Worm (Caenorhabditis elegans): ENCODE data around the gene C26D10.3.

Gene C26D10.3

DNA sequence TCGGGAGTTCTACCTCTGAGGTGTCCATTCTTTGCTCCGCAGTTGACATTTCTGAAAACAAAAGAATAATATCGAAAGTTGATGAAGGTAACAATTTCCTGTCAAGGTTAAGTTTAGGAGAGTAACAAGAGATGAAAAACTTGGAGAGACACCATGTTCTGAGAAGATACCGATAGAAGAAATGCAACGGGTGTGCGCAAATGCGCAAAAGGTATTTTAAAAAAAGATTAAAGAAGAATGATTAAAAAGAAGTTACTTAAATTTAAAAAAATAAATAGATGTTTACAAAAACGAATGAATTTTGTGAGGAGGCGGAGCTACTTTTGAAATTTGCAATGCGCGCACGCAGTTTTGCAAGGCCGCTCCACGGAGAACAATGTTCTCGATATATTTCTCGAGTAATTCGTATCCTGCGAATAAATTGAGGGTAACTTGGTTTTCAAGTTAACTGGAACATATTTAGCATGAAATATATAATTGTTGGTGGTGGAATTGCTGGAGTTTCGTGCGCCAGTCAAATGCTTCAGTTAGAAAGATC, at the start of gene C26D10.3, which contains the start of gene ran-3 (continued):
- no peak for TF ChIP-seq ceh-79 (tag; optimal IDR thresholded peaks at IDR 0.05)
- TF ChIP-seq dpl-1 (GFP tag; optimal IDR thresholded peaks at IDR 0.05) = no peak
- TF ChIP-seq B0336.3 (GFP tag; IDR thresholded peaks at IDR 0.05) = no peak
- no peak for TF ChIP-seq nhr-179 (tag; optimal IDR thresholded peaks at IDR 0.05)
- TF ChIP-seq die-1 (tag; optimal IDR thresholded peaks at IDR 0.05) = no peak
- TF ChIP-seq mcd-1 (GFP tag; IDR thresholded peaks at IDR 0.05) = 0 out of 2 replicates have a peak, but pooled peaks have one; percentile 16
- 0 out of 2 replicates have a peak, but pooled peaks have one; percentile 25 for TF ChIP-seq dox-1 (GFP tag; IDR thresholded peaks at IDR 0.05)

DNA sequence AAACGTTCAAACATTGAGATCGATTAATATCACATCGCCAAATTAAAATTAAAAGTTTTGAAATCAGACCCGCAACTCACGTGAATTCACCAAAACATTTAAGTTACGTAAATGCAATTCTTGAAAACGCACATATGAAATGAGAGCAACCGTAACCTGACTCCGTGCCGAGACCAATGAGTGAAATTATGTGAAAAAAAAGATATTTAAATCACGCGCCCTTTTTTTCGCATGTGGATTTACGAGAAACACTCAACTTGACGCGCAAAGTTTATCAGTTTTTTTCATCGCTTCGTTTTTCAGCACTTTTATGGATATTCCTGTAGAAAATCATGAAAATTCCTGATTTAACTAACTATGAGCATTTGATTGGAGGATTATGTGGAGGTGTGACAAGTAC, 49.1 kb upstream of the C26D10.3 start, which contains the start of the genes gei-14 and slc-25A32:
Gene gei-14 (minus strand): TSS at position 175 of the 400 bp plus-strand sequence.
Gene slc-25A32 (plus strand): TSS at position 242 of the 400 bp plus-strand sequence.
- TF ChIP-seq atf-7 (tag; optimal IDR thresholded peaks at IDR 0.05) (no peak), ceh-40 (GFP tag; IDR thresholded peaks at IDR 0.05) (no peak), aptf-2 (GFP tag; conservative IDR thresholded peaks at IDR 0.05) (no peak), cebp-1 (GFP tag; IDR thresholded peaks at IDR 0.05) (no peak), cebp-1 (tag; optimal IDR thresholded peaks at IDR 0.05) (peak; percentile 30), ceh-27 (GFP tag; optimal IDR thresholded peaks at IDR 0.05) (no peak), F49E8.2 (tag; optimal IDR thresholded peaks at IDR 0.05; ENCODE audit: insufficient read depth) (peak; percentile 90), ztf-6 (GFP tag; IDR thresholded peaks at IDR 0.05) (no peak), madf-6 (GFP tag; IDR thresholded peaks at IDR 0.05) (peak; percentile 95), nhr-80 (tag; optimal IDR thresholded peaks at IDR 0.05) (no peak), ceh-100 (GFP tag; IDR thresholded peaks at IDR 0.05) (0 out of 2 replicates have a peak, but pooled peaks have one; percentile 31), mes-4 (tag; optimal IDR thresholded peaks at IDR 0.05) (no peak), ets-4 (GFP tag; optimal IDR thresholded peaks at IDR 0.05) (no peak), snpc-3.4 (tag; optimal IDR thresholded peaks at IDR 0.05) (peak; percentile 92), lir-1 (GFP tag; conservative IDR thresholded peaks at IDR 0.05) (no peak), rcor-1 (GFP tag; IDR thresholded peaks at IDR 0.05) (no peak), egl-18 (GFP tag; IDR thresholded peaks at IDR 0.05) (no peak), lsy-27 (tag; optimal IDR thresholded peaks at IDR 0.05; ENCODE audit: borderline replicate concordance, insufficient read depth) (no peak), nfya-2 (GFP tag; IDR thresholded peaks at IDR 0.05) (no peak), F23B12.7 (tag; optimal IDR thresholded peaks at IDR 0.05; ENCODE audit: insufficient read depth) (no peak), hlh-12 (tag; optimal IDR thresholded peaks at IDR 0.05) (no peak), nhr-120 (GFP tag; IDR thresholded peaks at IDR 0.05) (no peak), zim-3 (tag; optimal IDR thresholded peaks at IDR 0.05) (no peak), ztf-25 (GFP tag; IDR thresholded peaks at IDR 0.05) (no peak), mxl-1 (tag; optimal IDR thresholded peaks at IDR 0.05) (no peak), snpc-4 (GFP tag; optimal IDR thresholded peaks at IDR 0.05) (no peak), snpc-4 (tag; optimal IDR thresholded peaks at IDR 0.05) (peak in 3 of 4 experiments; percentile 22 to 47 (median 29)), cebp-2 (GFP tag; IDR thresholded peaks at IDR 0.05) (no peak), snpc-1.1 (tag; optimal IDR thresholded peaks at IDR 0.05; ENCODE audit: insufficient read depth) (peak; percentile 0), Y95B8A.8 (GFP tag; IDR thresholded peaks at IDR 0.05) (no peak), Y53F4B.3 (GFP tag; IDR thresholded peaks at IDR 0.05) (no peak), pbrm-1 (GFP tag; IDR thresholded peaks at IDR 0.05) (peak; percentile 31; the same call in 1 of the 2 replicates), F57C9.4 (tag; optimal IDR thresholded peaks at IDR 0.05) (no peak), snpc-1.3 (tag; optimal IDR thresholded peaks at IDR 0.05; ENCODE audit: insufficient read depth) (no peak), lin-54 (GFP tag; optimal IDR thresholded peaks at IDR 0.05) (peak; percentile 97), attf-3 (GFP tag; conservative IDR thresholded peaks at IDR 0.05) (no peak), lsl-1 (GFP tag; optimal IDR thresholded peaks at IDR 0.05) (peak; percentile 94), unc-62 (GFP tag; optimal IDR thresholded peaks at IDR 0.05) (no peak), hmg-20 (GFP tag; IDR thresholded peaks at IDR 0.05) (no peak), lin-26 (GFP tag; IDR thresholded peaks at IDR 0.05) (no peak)

Data from whole organism, young adult.